Fruit fly (Drosophila melanogaster): ENCODE data around the gene Tpi.

DNA sequence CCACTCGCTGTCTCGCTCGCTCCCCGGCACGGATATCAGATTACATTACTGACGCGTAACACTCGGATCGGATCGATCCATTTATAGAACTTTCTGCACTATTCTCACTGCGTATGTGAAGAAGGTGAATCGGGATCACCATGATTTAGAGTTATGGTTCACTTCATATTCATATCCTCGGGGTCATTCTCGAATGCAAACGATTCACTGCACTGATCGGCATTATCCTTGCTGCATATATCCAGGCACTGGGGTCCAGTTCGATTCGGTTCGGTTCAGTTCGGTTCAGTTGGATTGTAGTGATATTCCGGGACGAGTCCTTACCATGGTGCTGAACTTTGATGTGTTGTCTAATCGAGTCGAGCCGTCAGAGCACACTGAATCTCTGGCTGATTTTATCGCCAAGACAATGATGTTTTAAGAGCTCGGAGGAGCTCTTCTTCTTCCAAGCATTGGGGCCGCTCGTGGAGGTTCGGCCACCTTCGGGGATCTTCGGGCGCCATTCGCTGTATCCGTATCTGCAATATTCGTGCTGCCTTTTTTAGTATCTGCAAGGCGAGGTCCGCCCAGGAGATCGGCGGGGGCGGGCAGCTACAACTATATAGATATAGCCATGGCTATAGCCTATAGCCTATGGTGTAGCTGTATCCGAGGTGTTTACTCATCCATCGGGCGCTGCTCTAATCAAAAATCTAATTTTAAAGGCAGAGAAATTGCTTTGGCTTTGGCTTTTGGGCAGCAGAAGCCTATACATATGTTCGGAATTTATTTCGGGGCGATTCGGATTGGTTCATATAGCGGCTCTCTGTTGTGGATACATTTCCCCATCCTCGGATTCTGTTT lies 40.0 kb upstream of the Tpi start, which contains the start of gene Mlc2:
- TF ChIP-seq CG4496 (GFP tag; IDR thresholded peaks at IDR 0.05) (no peak), gl (tag; optimal IDR thresholded peaks at IDR 0.05) (no peak), Ets98B (GFP tag; IDR thresholded peaks at IDR 0.05) (no peak), EcR (GFP tag; optimal IDR thresholded peaks at IDR 0.05) (no peak), CG17806 (tag; optimal IDR thresholded peaks at IDR 0.05) (no peak)
